Worm (Caenorhabditis elegans): ENCODE data around the gene srj-50.

DNA sequence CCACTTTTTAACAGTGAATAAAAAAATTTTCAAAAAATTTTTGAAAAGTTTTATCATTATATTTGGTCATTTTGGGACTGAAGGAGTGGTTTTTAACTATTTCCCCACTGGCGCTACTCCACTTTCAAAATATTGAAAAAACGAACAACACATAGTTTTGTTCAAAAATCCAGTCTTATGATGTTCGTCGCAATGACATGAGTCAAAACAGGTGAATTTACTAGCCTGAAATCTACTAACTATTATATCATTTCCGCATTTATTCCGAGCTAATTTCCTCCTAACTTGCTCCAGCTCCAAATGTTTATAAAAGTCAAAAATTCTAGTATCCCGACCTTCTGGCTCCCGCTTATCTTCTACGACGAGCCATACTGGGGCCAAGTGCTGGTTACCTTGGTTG, 51.6 kb downstream of the srj-50 start, which contains the start of gene sre-24:
- TF ChIP-seq hlh-1 (tag; optimal IDR thresholded peaks at IDR 0.05) (no peak), lin-32 (GFP tag; optimal IDR thresholded peaks at IDR 0.05) (no peak), unc-39 (tag; optimal IDR thresholded peaks at IDR 0.05) (no peak), zip-8 (tag; optimal IDR thresholded peaks at IDR 0.05) (no peak), snpc-4 (tag; optimal IDR thresholded peaks at IDR 0.05) (no peak)

Data from whole organism, mixed stage, embryonic.